Fruit fly (Drosophila melanogaster) whole organism, embryonic: ENCODE measurements around the gene iav.
A peak's percentile ranks its signal among the peaks of the same experiment; 100 is the strongest.

ENCODE experiments used
- Atf6 ChIP-seq: fragments of 200-800 bp; sonication (Bioruptor generic); IDR thresholded peaks from 2 replicates; pipeline ENCODE4 v1.3.6; 2022; ENCODE audit warnings: missing biosample characterization, missing genetic modification characterization
- Blimp-1 ChIP-seq: fragments of 200-800 bp; sonication (Bioruptor generic); optimal IDR thresholded peaks from 3 replicates; lab custom pipeline; 2018; ENCODE audit warnings: missing biosample characterization, missing genetic modification characterization, mild to moderate bottlenecking, moderate library complexity, missing genetic modification reagents
- BtbVII ChIP-seq: fragments of 200-800 bp; sonication (Bioruptor generic); optimal IDR thresholded peaks from 3 replicates; lab custom pipeline; 2017; ENCODE audit warnings: missing biosample characterization, mild to moderate bottlenecking, missing genetic modification characterization
- CG10959 ChIP-seq: fragments of 200-800 bp; sonication (Bioruptor generic); IDR thresholded peaks from 2 replicates; pipeline ENCODE4 v1.3.6; 2022; ENCODE audit warnings: missing biosample characterization, missing genetic modification characterization
- CG12391 ChIP-seq: fragments of 200-800 bp; sonication (Bioruptor generic); optimal IDR thresholded peaks from 3 replicates; lab custom pipeline; 2018; ENCODE audit warnings: missing biosample characterization, mild to moderate bottlenecking, missing genetic modification characterization, moderate library complexity
- CG12769 ChIP-seq: fragments of 200-800 bp; sonication (Bioruptor generic); optimal IDR thresholded peaks from 2 replicates; lab custom pipeline; 2019; ENCODE audit warnings: missing biosample characterization, mild to moderate bottlenecking, missing genetic modification characterization, moderate library complexity
- CG15073 ChIP-seq: fragments of 200-800 bp; sonication (Bioruptor generic); optimal IDR thresholded peaks from 2 replicates; lab custom pipeline; 2016; ENCODE audit warnings: missing biosample characterization, missing genetic modification characterization
- CG15479 ChIP-seq: fragments of 200-800 bp; sonication (Bioruptor generic); optimal IDR thresholded peaks from 3 replicates; lab custom pipeline; 2019; ENCODE audit warnings: missing biosample characterization, mild to moderate bottlenecking, missing genetic modification characterization, moderate library complexity
- CG2129 ChIP-seq: fragments of 200-800 bp; sonication (Bioruptor generic); IDR thresholded peaks from 2 replicates; pipeline ENCODE4 v1.3.6; 2022; ENCODE audit warnings: missing biosample characterization, missing genetic modification characterization; ENCODE audit not compliant: partially characterized antibody
- CG30403 ChIP-seq: fragments of 200-800 bp; sonication (Bioruptor generic); optimal IDR thresholded peaks from 3 replicates; lab custom pipeline; 2016; ENCODE audit warnings: missing biosample characterization, missing genetic modification characterization
- CG3163 ChIP-seq: fragments of 200-800 bp; sonication (Bioruptor generic); optimal IDR thresholded peaks from 3 replicates; lab custom pipeline; 2016; ENCODE audit warnings: missing biosample characterization, missing genetic modification characterization
- CG3838 ChIP-seq: fragments of 200-800 bp; sonication (Bioruptor generic); optimal IDR thresholded peaks from 3 replicates; lab custom pipeline; 2016; ENCODE audit warnings: missing biosample characterization, missing genetic modification characterization
- CG43689 ChIP-seq: fragments of 200-800 bp; sonication (Bioruptor generic); IDR thresholded peaks from 2 replicates; pipeline ENCODE4 v1.3.6; 2022; ENCODE audit warnings: missing biosample characterization, missing genetic modification characterization
- CG4404 ChIP-seq: fragments of 200-800 bp; sonication (Bioruptor generic); IDR thresholded peaks from 2 replicates; pipeline ENCODE4 v1.3.6; 2022; ENCODE audit warnings: missing biosample characterization, missing genetic modification characterization
- CG6272 ChIP-seq: fragments of 200-800 bp; sonication (Bioruptor generic); IDR thresholded peaks from 2 replicates; pipeline ENCODE4 v1.3.6; 2022; ENCODE audit warnings: missing biosample characterization, missing genetic modification characterization
- CG7372 ChIP-seq: fragments of 200-800 bp; sonication (Bioruptor generic); IDR thresholded peaks from 2 replicates; pipeline ENCODE4 v1.3.6; 2022; ENCODE audit warnings: missing biosample characterization, missing genetic modification characterization
- CG8388 ChIP-seq: fragments of 200-800 bp; sonication (Bioruptor generic); optimal IDR thresholded peaks from 2 replicates; lab custom pipeline; 2019; ENCODE audit warnings: missing biosample characterization, mild to moderate bottlenecking, missing genetic modification characterization, moderate library complexity
- Dip3 ChIP-seq: fragments of 200-800 bp; sonication (Bioruptor generic); optimal IDR thresholded peaks from 3 replicates; lab custom pipeline; 2016; ENCODE audit warnings: missing biosample characterization, missing genetic modification characterization
- Dll ChIP-seq: fragments of 200-800 bp; sonication (Bioruptor generic); IDR thresholded peaks from 4 replicates; pipeline ENCODE4 v1.3.6; 2022; ENCODE audit warnings: missing biosample characterization, missing genetic modification characterization; ENCODE audit not compliant: partially characterized antibody
- Drgx ChIP-seq: fragments of 200-800 bp; sonication (Bioruptor generic); IDR thresholded peaks from 2 replicates; pipeline ENCODE4 v1.3.6; 2022; ENCODE audit warnings: missing biosample characterization, missing genetic modification characterization
- E2f2 ChIP-seq: fragments of 200-800 bp; sonication (Bioruptor generic); IDR thresholded peaks from 2 replicates; pipeline ENCODE4 v1.3.6; 2022; ENCODE audit warnings: missing biosample characterization, missing genetic modification characterization
- Fer2 ChIP-seq: fragments of 200-800 bp; sonication (Bioruptor generic); optimal IDR thresholded peaks from 2 replicates; lab custom pipeline; 2018; ENCODE audit warnings: missing biosample characterization, mild to moderate bottlenecking, missing genetic modification characterization, moderate library complexity
- H2.0 ChIP-seq: fragments of 200-800 bp; sonication (Bioruptor generic); IDR thresholded peaks from 2 replicates; pipeline ENCODE4 v1.3.6; 2022; ENCODE audit warnings: missing biosample characterization, missing genetic modification characterization
- HLH54F ChIP-seq: fragments of 200-800 bp; sonication (Bioruptor generic); optimal IDR thresholded peaks from 3 replicates; lab custom pipeline; 2016; ENCODE audit warnings: missing biosample characterization, missing genetic modification characterization
- Hr39 ChIP-seq: fragments of >200 bp; optimal IDR thresholded peaks from 2 replicates; lab custom pipeline; 2017
- Hsf ChIP-seq: fragments of 200-800 bp; sonication (Bioruptor generic); optimal IDR thresholded peaks from 3 replicates; lab custom pipeline; 2016; ENCODE audit warnings: missing biosample characterization, missing genetic modification characterization
- Mrtf ChIP-seq: fragments of 200-800 bp; sonication (Bioruptor generic); IDR thresholded peaks from 3 replicates; pipeline ENCODE4 v1.3.6; 2022; ENCODE audit warnings: missing biosample characterization, missing genetic modification characterization
- Nf-YB ChIP-seq: fragments of 200-800 bp; sonication (Bioruptor generic); optimal IDR thresholded peaks from 3 replicates; lab custom pipeline; 2019; ENCODE audit warnings: missing biosample characterization, mild to moderate bottlenecking, missing genetic modification characterization, moderate library complexity
- Oli ChIP-seq: fragments of 200-800 bp; sonication (Bioruptor generic); optimal IDR thresholded peaks from 2 replicates; lab custom pipeline; 2018; ENCODE audit warnings: missing biosample characterization, mild to moderate bottlenecking, missing genetic modification characterization, moderate library complexity
- Pdp1 ChIP-seq, 2 experiments: fragments of 200-800 bp; sonication (Bioruptor generic); optimal IDR thresholded peaks; 3 replicates each; lab custom pipeline; 2016; ENCODE audit warnings: missing biosample characterization in 2 of 2, missing genetic modification characterization in 2 of 2, mild to moderate bottlenecking in 1 of 2, moderate library complexity in 1 of 2
- Poxn ChIP-seq: fragments of 200-800 bp; sonication (Bioruptor generic); IDR thresholded peaks from 2 replicates; pipeline ENCODE4 v1.3.6; 2022; ENCODE audit warnings: missing biosample characterization, missing genetic modification characterization
- Xbp1 ChIP-seq: fragments of 200-800 bp; sonication (Bioruptor generic); optimal IDR thresholded peaks from 3 replicates; lab custom pipeline; 2016; ENCODE audit warnings: missing biosample characterization, mild to moderate bottlenecking, missing genetic modification characterization
- abd-A ChIP-seq: fragments of 200-800 bp; sonication (Bioruptor generic); optimal IDR thresholded peaks from 3 replicates; lab custom pipeline; 2019; ENCODE audit warnings: missing biosample characterization, mild to moderate bottlenecking, missing genetic modification characterization, moderate library complexity
- ase ChIP-seq: fragments of 200-800 bp; sonication (Bioruptor generic); IDR thresholded peaks from 3 replicates; pipeline ENCODE4 v1.3.6; 2022; ENCODE audit warnings: missing biosample characterization, missing genetic modification characterization
- fd102C ChIP-seq: fragments of 200-800 bp; sonication (Bioruptor generic); optimal IDR thresholded peaks from 2 replicates; lab custom pipeline; 2018; ENCODE audit warnings: missing biosample characterization, mild to moderate bottlenecking, missing genetic modification characterization, moderate library complexity
- gcm ChIP-seq: fragments of 200-800 bp; sonication (Bioruptor generic); optimal IDR thresholded peaks from 2 replicates; lab custom pipeline; 2019; ENCODE audit warnings: missing biosample characterization, mild to moderate bottlenecking, missing genetic modification characterization, moderate library complexity
- gro ChIP-seq: fragments of 200-800 bp; sonication (Bioruptor generic); optimal IDR thresholded peaks from 2 replicates; lab custom pipeline; 2016; ENCODE audit warnings: missing biosample characterization, missing genetic modification characterization
- hbn ChIP-seq: fragments of 200-800 bp; sonication (Bioruptor generic); IDR thresholded peaks from 2 replicates; pipeline ENCODE4 v1.3.6; 2022; ENCODE audit warnings: missing biosample characterization, missing genetic modification characterization; ENCODE audit not compliant: partially characterized antibody
- lab ChIP-seq: fragments of 200-800 bp; sonication (Bioruptor generic); optimal IDR thresholded peaks from 3 replicates; lab custom pipeline; 2017; ENCODE audit warnings: missing biosample characterization, missing genetic modification characterization, mild to moderate bottlenecking, moderate library complexity, missing genetic modification reagents
- lola ChIP-seq, 3 experiments: fragments of >200 bp in 2 of 3; fragments of 200-800 bp in 1 of 3; sonication (Bioruptor generic) in 1 of 3; optimal IDR thresholded peaks; 2 replicates each; lab custom pipeline; 2017 to 2019; ENCODE audit warnings: missing biosample characterization in 3 of 3, missing genetic modification characterization in 3 of 3, mild to moderate bottlenecking in 1 of 3, moderate library complexity in 1 of 3
- pho ChIP-seq: fragments of 200-800 bp; sonication (Bioruptor generic); optimal IDR thresholded peaks from 2 replicates; lab custom pipeline; 2016; ENCODE audit warnings: missing biosample characterization, missing genetic modification characterization
- pros ChIP-seq: fragments of 200-800 bp; sonication (Bioruptor generic); optimal IDR thresholded peaks from 3 replicates; lab custom pipeline; 2019; ENCODE audit warnings: missing biosample characterization, mild to moderate bottlenecking, missing genetic modification characterization, moderate library complexity
- pzg ChIP-seq: fragments of 200-800 bp; sonication (Bioruptor generic); optimal IDR thresholded peaks from 3 replicates; lab custom pipeline; 2018; ENCODE audit warnings: missing biosample characterization, mild to moderate bottlenecking, missing genetic modification characterization, moderate library complexity
- repo ChIP-seq: fragments of 200-800 bp; sonication (Bioruptor generic); optimal IDR thresholded peaks from 2 replicates; lab custom pipeline; 2016; ENCODE audit warnings: missing biosample characterization, missing genetic modification characterization
- row ChIP-seq: fragments of 200-800 bp; sonication (Bioruptor generic); IDR thresholded peaks from 3 replicates; pipeline ENCODE4 v1.3.6; 2022; ENCODE audit warnings: missing biosample characterization, missing genetic modification characterization
- shn ChIP-seq: fragments of 200-800 bp; sonication (Bioruptor generic); optimal IDR thresholded peaks from 3 replicates; lab custom pipeline; 2016; ENCODE audit warnings: missing biosample characterization, missing genetic modification characterization
- sima ChIP-seq: fragments of 200-800 bp; sonication (Bioruptor generic); optimal IDR thresholded peaks from 2 replicates; lab custom pipeline; 2016; ENCODE audit warnings: missing biosample characterization, missing genetic modification characterization
- slbo ChIP-seq: fragments of 200-800 bp; sonication (Bioruptor generic); IDR thresholded peaks from 2 replicates; pipeline ENCODE4 v1.3.6; 2022; ENCODE audit warnings: missing biosample characterization, missing genetic modification characterization
- sqz ChIP-seq: fragments of 200-800 bp; sonication (Bioruptor generic); optimal IDR thresholded peaks from 3 replicates; lab custom pipeline; 2018; ENCODE audit warnings: missing biosample characterization, mild to moderate bottlenecking, missing genetic modification characterization
- unc-4 ChIP-seq: fragments of 200-800 bp; sonication (Bioruptor generic); IDR thresholded peaks from 2 replicates; pipeline ENCODE4 v1.3.6; 2022; ENCODE audit warnings: missing biosample characterization, missing genetic modification characterization; ENCODE audit not compliant: partially characterized antibody
- vvl ChIP-seq: fragments of 200-800 bp; sonication (Bioruptor generic); IDR thresholded peaks from 2 replicates; pipeline ENCODE4 v1.3.6; 2022; ENCODE audit warnings: missing biosample characterization, missing genetic modification characterization

Gene iav

dm6 chrX:6794190-6794589 lies 19.6 kb upstream of the iav start (continued):
- TF ChIP-seq Xbp1 (GFP tag; lab: Kevin White, UChicago), result peak; percentile 86
- peak; percentile 73 for TF ChIP-seq CG8388
- TF ChIP-seq CG6272 (GFP tag; lab: Robert Waterston, UW), result 0 out of 2 replicates have a peak, but pooled peaks have one; percentile 28
- no peak for TF ChIP-seq pros (GFP tag; lab: Kevin White, UChicago)
- TF ChIP-seq vvl (GFP tag; lab: Robert Waterston, UW), result peak; percentile 90
- TF ChIP-seq unc-4 (GFP tag; lab: Robert Waterston, UW), result no peak
- TF ChIP-seq fd102C (GFP tag; lab: Kevin White, UChicago), result no peak
- peak; percentile 85 for TF ChIP-seq Atf6 (GFP tag; lab: Robert Waterston, UW)
- TF ChIP-seq hbn (GFP tag; lab: Robert Waterston, UW), result no peak
- peak; percentile 56 for TF ChIP-seq Blimp-1 (GFP tag; lab: Kevin White, UChicago)
- TF ChIP-seq Hsf (GFP tag; lab: Kevin White, UChicago), result peak; percentile 83
- TF ChIP-seq Oli, result peak; percentile 87
- peak; percentile 84 for TF ChIP-seq row (GFP tag; lab: Robert Waterston, UW)
- TF ChIP-seq CG15073 (GFP tag; lab: Kevin White, UChicago), result no peak
- peak; percentile 54 for TF ChIP-seq gcm (GFP tag; lab: Kevin White, UChicago)
- TF ChIP-seq pzg (GFP tag; lab: Kevin White, UChicago), result peak; percentile 3
- peak; percentile 72 for TF ChIP-seq CG12391
- peak; percentile 76 for TF ChIP-seq CG7372 (GFP tag; lab: Robert Waterston, UW)
- TF ChIP-seq lola (GFP tag; optimal IDR thresholded peaks at IDR 0.05; lab: Kevin White, UChicago), result peak in 1 of 3 experiments; percentile 50
- TF ChIP-seq Drgx, result peak; percentile 89
- TF ChIP-seq Hr39 (lab: Kevin White, UChicago), result no peak
- peak; percentile 72 for TF ChIP-seq BtbVII
- TF ChIP-seq CG30403 (GFP tag; lab: Kevin White, UChicago), result peak; percentile 80
- TF ChIP-seq gro (GFP tag; lab: Kevin White, UChicago), result peak; percentile 78
- TF ChIP-seq E2f2 (GFP tag; lab: Robert Waterston, UW), result peak; percentile 54
- peak; percentile 39 for TF ChIP-seq Fer2
- TF ChIP-seq ase (GFP tag; lab: Robert Waterston, UW), result peak; percentile 75; the same call in 2 of the 3 replicates
- TF ChIP-seq Poxn (GFP tag; lab: Robert Waterston, UW), result no peak
- peak; percentile 93 for TF ChIP-seq slbo (GFP tag; lab: Robert Waterston, UW)
- TF ChIP-seq Mrtf (GFP tag; lab: Robert Waterston, UW), result peak; percentile 79
- peak; percentile 58 for TF ChIP-seq Nf-YB (GFP tag; lab: Kevin White, UChicago)
- TF ChIP-seq CG4404 (GFP tag; lab: Robert Waterston, UW), result peak; percentile 54; the same call in 1 of the 2 replicates
- peak; percentile 74 for TF ChIP-seq CG10959
- peak; percentile 69 for TF ChIP-seq pho (GFP tag; lab: Kevin White, UChicago)
- TF ChIP-seq shn (GFP tag; lab: Kevin White, UChicago), result peak; percentile 61
- peak; percentile 81 for TF ChIP-seq Dip3 (GFP tag; lab: Kevin White, UChicago)
- no peak for TF ChIP-seq sima
- TF ChIP-seq CG12769, result peak; percentile 93
- peak; percentile 89 for TF ChIP-seq lab (GFP tag; lab: Kevin White, UChicago)
- TF ChIP-seq HLH54F (GFP tag; lab: Kevin White, UChicago), result peak; percentile 82
- TF ChIP-seq CG2129 (GFP tag; lab: Robert Waterston, UW), result no peak
- TF ChIP-seq H2.0 (GFP tag; lab: Robert Waterston, UW), result peak; percentile 88
- TF ChIP-seq CG3838 (GFP tag; lab: Kevin White, UChicago), result peak; percentile 26
- TF ChIP-seq Dll (GFP tag; lab: Robert Waterston, UW), result no peak
- peak; percentile 41 for TF ChIP-seq CG3163 (GFP tag; lab: Kevin White, UChicago)
- peak; percentile 78 for TF ChIP-seq repo
- TF ChIP-seq Pdp1 (GFP tag; optimal IDR thresholded peaks at IDR 0.05; lab: Kevin White, UChicago), result peak; percentile 72 to 76
- TF ChIP-seq CG15479 (GFP tag; lab: Kevin White, UChicago), result no peak
- peak; percentile 74 for TF ChIP-seq CG43689
- TF ChIP-seq abd-A (tag; lab: Kevin White, UChicago), result no peak
- TF ChIP-seq sqz, result peak; percentile 9
